Worm (Caenorhabditis elegans) whole organism, mixed stage, embryonic: ENCODE results near the gene srt-53.

Experiments used
- blmp-1 ChIP-seq: fragments of 150-350 bp; optimal IDR thresholded peaks from 2 replicates; lab custom pipeline; 2014; ENCODE audit warnings: missing biosample characterization, missing genetic modification characterization
- elt-3 ChIP-seq: fragments of 150-350 bp; optimal IDR thresholded peaks from 2 replicates; lab custom pipeline; 2014; ENCODE audit warnings: missing biosample characterization, missing genetic modification characterization
- ham-2 ChIP-seq: fragments of 200-800 bp; sonication (Bioruptor generic); optimal IDR thresholded peaks from 2 replicates; lab custom pipeline; 2018; ENCODE audit warnings: mild to moderate bottlenecking, missing genetic modification characterization, missing compliant biosample characterization
- mep-1 ChIP-seq: fragments of 150-350 bp; optimal IDR thresholded peaks from 2 replicates; lab custom pipeline; 2017; ENCODE audit warnings: missing biosample characterization, missing genetic modification reagents, missing genetic modification characterization, inconsistent platforms
- tbx-8 ChIP-seq: fragments of 200-800 bp; sonication (Bioruptor generic); optimal IDR thresholded peaks from 2 replicates; lab custom pipeline; 2018; ENCODE audit warnings: mild to moderate bottlenecking, missing genetic modification characterization, moderate library complexity, missing compliant biosample characterization
- unc-62 ChIP-seq: fragments of 150-350 bp; optimal IDR thresholded peaks from 2 replicates; lab custom pipeline; 2014; ENCODE audit warnings: missing biosample characterization, missing genetic modification reagents, missing genetic modification characterization

ce11 chrV:7978798-7979197, 38.6 kb upstream of the srt-53 start:
- TF ChIP-seq ham-2 (GFP tag; lab: Kevin White, UChicago) (peak; percentile 47), elt-3 (tag; lab: Kevin White, UChicago) (no peak), mep-1 (tag; lab: Kevin White, UChicago) (no peak), tbx-8 (no peak), blmp-1 (tag; lab: Kevin White, UChicago) (no peak), unc-62 (GFP tag; lab: Kevin White, UChicago) (no peak)
